Worm (Caenorhabditis elegans) whole organism, mixed stage, embryonic: Measurements from ENCODE around the gene T02H6.5.

Experiments used
- M03D4.4 ChIP-seq: sonication (generic microtip); optimal IDR thresholded peaks from 2 replicates; lab custom pipeline; 2017; ENCODE audit warnings: mild to moderate bottlenecking, missing genetic modification characterization, missing compliant biosample characterization
- bed-3 ChIP-seq: fragments of 200-800 bp; sonication (Bioruptor generic); optimal IDR thresholded peaks from 3 replicates; lab custom pipeline; 2018; ENCODE audit warnings: mild to moderate bottlenecking, missing genetic modification characterization, moderate library complexity, missing compliant biosample characterization
- blmp-1 ChIP-seq: fragments of 150-350 bp; optimal IDR thresholded peaks from 2 replicates; lab custom pipeline; 2014; ENCODE audit warnings: missing biosample characterization, missing genetic modification characterization
- ceh-39 ChIP-seq: fragments of 150-350 bp; optimal IDR thresholded peaks from 2 replicates; lab custom pipeline; 2014; ENCODE audit warnings: missing biosample characterization, missing genetic modification characterization
- ceh-43 ChIP-seq: fragments of 200-800 bp; sonication (Bioruptor generic); optimal IDR thresholded peaks from 2 replicates; lab custom pipeline; 2018; ENCODE audit warnings: mild to moderate bottlenecking, missing genetic modification characterization, moderate library complexity, missing compliant biosample characterization
- ceh-83 ChIP-seq: fragments of 200-800 bp; sonication (Bioruptor generic); optimal IDR thresholded peaks from 2 replicates; lab custom pipeline; 2018; ENCODE audit warnings: mild to moderate bottlenecking, missing genetic modification characterization, missing compliant biosample characterization
- ces-1 ChIP-seq: fragments of 150-350 bp; optimal IDR thresholded peaks from 2 replicates; lab custom pipeline; 2014; ENCODE audit warnings: missing biosample characterization, missing genetic modification reagents, missing genetic modification characterization
- cnd-1 ChIP-seq: fragments of 200-800 bp; sonication (Bioruptor generic); optimal IDR thresholded peaks from 2 replicates; lab custom pipeline; 2018; ENCODE audit warnings: mild to moderate bottlenecking, missing genetic modification characterization, missing compliant biosample characterization
- drap-1 ChIP-seq: fragments of 200-800 bp; sonication (Bioruptor generic); optimal IDR thresholded peaks from 3 replicates; lab custom pipeline; 2018; ENCODE audit warnings: mild to moderate bottlenecking, missing genetic modification characterization, missing compliant biosample characterization
- elt-1 ChIP-seq: sonication (generic microtip); optimal IDR thresholded peaks from 2 replicates; lab custom pipeline; 2017; ENCODE audit warnings: missing genetic modification characterization, mild to moderate bottlenecking, missing compliant biosample characterization, antibody characterized with exemption, moderate library complexity, borderline replicate concordance; ENCODE audit not compliant: insufficient read depth
- elt-3 ChIP-seq: fragments of 150-350 bp; optimal IDR thresholded peaks from 2 replicates; lab custom pipeline; 2014; ENCODE audit warnings: missing biosample characterization, missing genetic modification characterization
- flh-1 ChIP-seq: fragments of 200-800 bp; sonication (Bioruptor generic); optimal IDR thresholded peaks from 2 replicates; lab custom pipeline; 2018; ENCODE audit warnings: mild to moderate bottlenecking, missing genetic modification characterization, moderate library complexity, missing compliant biosample characterization
- ham-2 ChIP-seq: fragments of 200-800 bp; sonication (Bioruptor generic); optimal IDR thresholded peaks from 2 replicates; lab custom pipeline; 2018; ENCODE audit warnings: mild to moderate bottlenecking, missing genetic modification characterization, missing compliant biosample characterization
- hlh-1 ChIP-seq: fragments of 150-350 bp; optimal IDR thresholded peaks from 2 replicates; lab custom pipeline; 2014; ENCODE audit warnings: missing biosample characterization, missing genetic modification reagents, missing genetic modification characterization
- lin-13 ChIP-seq: fragments of 150-350 bp; optimal IDR thresholded peaks from 2 replicates; lab custom pipeline; 2014; ENCODE audit warnings: missing biosample characterization, missing genetic modification characterization
- lin-32 ChIP-seq: fragments of 200-800 bp; sonication (Bioruptor generic); optimal IDR thresholded peaks from 2 replicates; lab custom pipeline; 2018; ENCODE audit warnings: mild to moderate bottlenecking, missing genetic modification characterization, missing compliant biosample characterization
- lsy-2 ChIP-seq: fragments of 150-350 bp; optimal IDR thresholded peaks from 2 replicates; lab custom pipeline; 2014; ENCODE audit warnings: missing biosample characterization, missing genetic modification characterization
- mab-5 ChIP-seq: fragments of 150-350 bp; optimal IDR thresholded peaks from 2 replicates; lab custom pipeline; 2014; ENCODE audit warnings: missing biosample characterization, missing genetic modification characterization
- mep-1 ChIP-seq: fragments of 150-350 bp; optimal IDR thresholded peaks from 2 replicates; lab custom pipeline; 2017; ENCODE audit warnings: missing biosample characterization, missing genetic modification reagents, missing genetic modification characterization, inconsistent platforms
- nhr-12 ChIP-seq: fragments of 150-350 bp; optimal IDR thresholded peaks from 2 replicates; lab custom pipeline; 2014; ENCODE audit warnings: missing biosample characterization, missing genetic modification characterization
- nhr-2 ChIP-seq: fragments of 150-350 bp; optimal IDR thresholded peaks from 2 replicates; lab custom pipeline; 2014; ENCODE audit warnings: missing biosample characterization, missing genetic modification characterization
- nhr-237 ChIP-seq: fragments of 150-350 bp; optimal IDR thresholded peaks from 2 replicates; lab custom pipeline; 2014; ENCODE audit warnings: missing biosample characterization, missing genetic modification characterization
- nhr-28 ChIP-seq: fragments of 150-350 bp; optimal IDR thresholded peaks from 2 replicates; lab custom pipeline; 2014; ENCODE audit warnings: missing biosample characterization, missing genetic modification characterization
- nhr-76 ChIP-seq: sonication (generic microtip); optimal IDR thresholded peaks from 2 replicates; lab custom pipeline; 2017; ENCODE audit warnings: missing biosample characterization, missing genetic modification characterization
- pha-4 ChIP-seq: fragments of 150-350 bp; optimal IDR thresholded peaks from 2 replicates; lab custom pipeline; 2018; ENCODE audit warnings: missing biosample characterization, missing genetic modification reagents, missing genetic modification characterization
- snpc-4 ChIP-seq: fragments of 150-350 bp; optimal IDR thresholded peaks from 2 replicates; lab custom pipeline; 2014; ENCODE audit warnings: missing biosample characterization, missing genetic modification characterization
- sptf-1 ChIP-seq: sonication (generic microtip); optimal IDR thresholded peaks from 2 replicates; lab custom pipeline; 2017; ENCODE audit warnings: mild to moderate bottlenecking, missing genetic modification characterization, moderate library complexity, missing compliant biosample characterization
- tbx-8 ChIP-seq: fragments of 200-800 bp; sonication (Bioruptor generic); optimal IDR thresholded peaks from 2 replicates; lab custom pipeline; 2018; ENCODE audit warnings: mild to moderate bottlenecking, missing genetic modification characterization, moderate library complexity, missing compliant biosample characterization
- unc-120 ChIP-seq: sonication (generic microtip); optimal IDR thresholded peaks from 2 replicates; lab custom pipeline; 2017; ENCODE audit warnings: missing genetic modification characterization, missing compliant biosample characterization; ENCODE audit not compliant: poor library complexity, severe bottlenecking
- unc-62 ChIP-seq: fragments of 150-350 bp; optimal IDR thresholded peaks from 2 replicates; lab custom pipeline; 2014; ENCODE audit warnings: missing biosample characterization, missing genetic modification reagents, missing genetic modification characterization
- zip-8 ChIP-seq: fragments of 150-350 bp; optimal IDR thresholded peaks from 2 replicates; lab custom pipeline; 2014; ENCODE audit warnings: missing biosample characterization, missing genetic modification characterization
- ztf-11 ChIP-seq: fragments of 150-350 bp; optimal IDR thresholded peaks from 2 replicates; lab custom pipeline; 2014; ENCODE audit warnings: missing biosample characterization, missing genetic modification characterization

T02H6.5 gene

DNA sequence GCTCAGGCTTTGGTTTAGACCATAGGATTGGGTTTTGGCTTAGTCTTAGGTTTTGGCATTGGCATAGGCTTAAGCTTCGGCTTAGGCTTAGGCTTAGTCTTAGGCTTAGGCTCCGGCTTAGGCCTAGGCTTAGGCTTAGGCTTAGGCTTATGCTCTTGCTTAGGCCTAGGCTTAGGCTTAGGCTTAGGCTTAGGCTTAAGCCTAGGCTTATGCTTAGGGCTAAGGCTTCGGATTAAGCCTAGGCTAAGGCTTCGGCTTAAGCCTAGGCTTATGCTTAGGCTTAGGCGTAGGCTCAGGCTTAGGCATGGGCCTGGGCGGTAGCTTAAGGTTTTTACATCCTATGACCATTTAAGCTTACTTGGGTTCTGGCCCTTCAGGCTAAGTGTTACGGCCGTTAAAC, 33.6 kb upstream of the T02H6.5 start:
- TF ChIP-seq ham-2 (GFP tag; lab: Kevin White, UChicago) (peak; percentile 35), elt-3 (tag; lab: Kevin White, UChicago) (no peak)

DNA sequence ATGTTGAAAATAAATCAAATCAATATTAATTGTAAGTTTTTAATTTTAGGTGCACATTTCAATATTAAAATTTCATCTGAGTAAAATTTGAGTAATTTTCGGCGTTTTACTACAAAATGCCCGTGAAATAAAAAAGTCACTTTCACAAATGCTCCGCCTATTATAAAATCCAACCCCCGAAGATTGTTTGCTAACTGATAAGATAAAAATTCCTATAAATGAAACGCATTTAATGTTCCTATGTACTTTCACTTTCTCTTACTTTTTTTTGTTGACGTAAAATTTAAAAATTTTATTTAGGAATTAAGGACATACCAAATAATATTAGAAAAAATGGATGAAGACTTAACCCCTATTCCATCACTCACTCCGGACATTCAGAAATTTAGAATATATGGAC, 26.5 kb upstream of the T02H6.5 start, which contains the start of gene sdz-24:
sdz-24 (plus strand) TSS at position 301 of the 400 bp plus-strand sequence.
- no peak for TF ChIP-seq unc-62 (GFP tag; lab: Kevin White, UChicago)
- TF ChIP-seq elt-3 (tag; lab: Kevin White, UChicago): no peak
- no peak for TF ChIP-seq M03D4.4
- TF ChIP-seq ceh-83 (GFP tag; lab: Kevin White, UChicago): no peak
- TF ChIP-seq tbx-8 (GFP tag; lab: Kevin White, UChicago): no peak
- TF ChIP-seq unc-120 (tag; lab: Kevin White, UChicago): no peak
- TF ChIP-seq blmp-1: no peak
- TF ChIP-seq nhr-28: no peak
- TF ChIP-seq ztf-11 (tag; lab: Kevin White, UChicago): no peak
- no peak for TF ChIP-seq drap-1
- TF ChIP-seq nhr-237 (tag; lab: Kevin White, UChicago): no peak
- no peak for TF ChIP-seq nhr-12 (tag; lab: Kevin White, UChicago)

DNA sequence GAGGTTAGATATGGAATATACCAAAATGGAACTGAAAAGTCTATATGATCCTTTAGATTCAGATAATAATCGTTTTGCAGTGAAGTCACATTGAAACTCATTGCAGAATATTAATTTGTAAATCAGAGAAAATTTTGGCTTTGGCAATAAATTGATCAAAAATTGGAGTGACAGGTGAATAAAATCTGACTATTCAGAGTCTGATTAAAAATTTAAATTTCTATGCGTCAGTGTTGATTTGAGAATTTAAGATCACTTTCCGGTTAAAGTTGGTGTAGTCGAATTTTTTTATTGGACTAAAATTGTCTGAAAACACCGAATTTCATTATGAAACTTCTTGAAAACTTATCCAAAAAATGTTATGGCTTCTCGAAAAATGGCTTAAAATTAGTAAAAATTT, 23.2 kb upstream of the T02H6.5 start, which contains the start of gene sri-45:
sri-45 (minus strand) TSS at position 101 of the 400 bp plus-strand sequence.
- TF ChIP-seq nhr-237 (tag; lab: Kevin White, UChicago) (no peak), elt-3 (tag; lab: Kevin White, UChicago) (no peak), ztf-11 (tag; lab: Kevin White, UChicago) (no peak), zip-8 (tag; lab: Kevin White, UChicago) (no peak), blmp-1 (no peak), tbx-8 (GFP tag; lab: Kevin White, UChicago) (no peak), M03D4.4 (no peak), elt-1 (tag; lab: Kevin White, UChicago) (no peak), ceh-39 (no peak), snpc-4 (no peak), mab-5 (tag; lab: Kevin White, UChicago) (no peak), ces-1 (GFP tag; lab: Kevin White, UChicago) (no peak), sptf-1 (tag; lab: Kevin White, UChicago) (no peak), nhr-28 (no peak)

DNA sequence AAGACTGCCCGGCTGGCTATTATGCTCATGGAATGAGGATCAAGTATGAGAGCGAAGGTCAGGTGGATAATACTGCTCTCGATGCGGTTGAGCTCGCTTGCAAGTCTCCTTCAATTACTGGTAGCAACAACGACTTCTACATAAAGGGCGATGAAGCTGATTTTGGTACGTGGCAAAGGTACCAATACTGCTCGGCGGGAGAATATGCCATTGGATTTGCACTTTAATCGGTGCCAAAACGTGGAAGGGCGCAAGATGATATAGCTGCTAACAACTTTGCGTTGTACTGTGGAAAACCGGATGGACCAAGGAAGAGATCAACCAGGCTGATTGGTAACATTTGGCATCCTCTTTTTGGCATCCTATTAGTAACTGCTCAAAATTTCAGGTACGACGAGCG, 17.0 kb upstream of the T02H6.5 start:
- TF ChIP-seq zip-8 (tag; lab: Kevin White, UChicago): no peak
- TF ChIP-seq bed-3: no peak
- TF ChIP-seq lin-13: no peak
- no peak for TF ChIP-seq flh-1 (GFP tag; lab: Kevin White, UChicago)
- TF ChIP-seq lin-32 (GFP tag; lab: Kevin White, UChicago): no peak
- TF ChIP-seq nhr-2: no peak
- TF ChIP-seq mab-5 (tag; lab: Kevin White, UChicago): no peak
- no peak for TF ChIP-seq sptf-1 (tag; lab: Kevin White, UChicago)
- TF ChIP-seq nhr-76 (tag; lab: Kevin White, UChicago): no peak
- TF ChIP-seq mep-1 (tag; lab: Kevin White, UChicago): no peak
- TF ChIP-seq unc-62 (GFP tag; lab: Kevin White, UChicago): no peak

DNA sequence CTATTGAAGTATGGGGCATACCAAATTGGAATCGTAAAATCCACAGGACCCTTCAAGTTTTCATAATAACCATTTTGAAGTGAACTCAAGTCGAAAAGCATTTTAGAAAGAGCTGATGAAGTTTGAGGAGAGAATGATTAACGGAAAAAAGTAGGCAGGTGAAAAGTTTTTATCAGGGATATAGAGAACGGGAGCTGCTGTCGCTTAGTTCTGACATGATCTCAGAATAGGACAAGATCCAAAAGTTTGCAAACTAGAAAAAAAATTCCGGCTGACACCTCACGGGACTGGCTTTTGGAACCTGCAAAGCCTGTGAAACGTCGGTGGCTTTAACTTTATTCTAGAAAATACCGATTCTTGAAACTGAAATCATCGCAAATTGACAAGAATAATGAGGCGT, 13.9 kb upstream of the T02H6.5 start, which contains the start of gene sri-46:
sri-46 (minus strand) TSS at position 101 of the 400 bp plus-strand sequence.
- TF ChIP-seq lin-13: no peak
- TF ChIP-seq nhr-12 (tag; lab: Kevin White, UChicago): no peak
- no peak for TF ChIP-seq ceh-83 (GFP tag; lab: Kevin White, UChicago)
- no peak for TF ChIP-seq cnd-1
- no peak for TF ChIP-seq ham-2 (GFP tag; lab: Kevin White, UChicago)

DNA sequence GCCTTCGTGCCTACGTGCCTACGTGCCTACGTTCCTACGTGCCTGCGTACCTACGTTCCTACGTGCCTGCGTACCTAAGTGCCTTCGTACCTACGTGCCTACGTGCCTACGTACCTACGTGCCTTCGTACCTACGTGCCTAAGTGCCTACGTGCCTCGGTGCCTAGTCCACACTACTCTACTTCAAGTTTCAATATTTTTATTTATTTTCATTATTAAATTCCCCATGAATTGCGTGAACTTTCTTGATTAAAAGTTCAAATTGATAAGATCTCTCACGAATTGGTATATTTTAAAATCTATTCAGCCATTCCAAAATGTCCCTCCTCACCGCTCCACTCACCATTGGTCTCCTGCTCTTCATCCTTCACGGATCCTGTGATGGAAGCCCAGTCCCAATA, 10.8 kb upstream of the T02H6.5 start, which contains the start of gene Y39F10C.3:
Y39F10C.3 (plus strand) TSS at position 301 of the 400 bp plus-strand sequence.
- TF ChIP-seq snpc-4 (no peak), cnd-1 (no peak), nhr-237 (tag; lab: Kevin White, UChicago) (no peak), nhr-2 (no peak), bed-3 (no peak), lsy-2 (tag; lab: Kevin White, UChicago) (no peak), ces-1 (GFP tag; lab: Kevin White, UChicago) (no peak), ceh-83 (GFP tag; lab: Kevin White, UChicago) (no peak), nhr-76 (tag; lab: Kevin White, UChicago) (no peak), mab-5 (tag; lab: Kevin White, UChicago) (no peak), drap-1 (no peak), pha-4 (tag; lab: Kevin White, UChicago) (no peak), hlh-1 (tag; lab: Kevin White, UChicago) (no peak), lin-32 (GFP tag; lab: Kevin White, UChicago) (no peak), ceh-43 (GFP tag; lab: Kevin White, UChicago) (no peak)
- TF ChIP-seq, all 35 proteins: peak for 0
